Worm (Caenorhabditis elegans) whole organism, L1 larva: ENCODE data around the gene D1054.8.

Experiments used
- C04F5.9 ChIP-seq: sonication (generic microtip); optimal IDR thresholded peaks from 2 replicates; lab custom pipeline; 2016; ENCODE audit warnings: missing genetic modification characterization, missing compliant biosample characterization
- F16B12.6 ChIP-seq: fragments of 150-350 bp; optimal IDR thresholded peaks from 2 replicates; lab custom pipeline; 2014; ENCODE audit warnings: missing biosample characterization, missing genetic modification characterization
- Y116A8C.19 ChIP-seq: sonication (generic microtip); optimal IDR thresholded peaks from 2 replicates; lab custom pipeline; 2016; ENCODE audit warnings: missing compliant biosample characterization, missing genetic modification characterization, borderline replicate concordance
- ceh-63 ChIP-seq: fragments of 200-800 bp; sonication (Bioruptor generic); optimal IDR thresholded peaks from 2 replicates; lab custom pipeline; 2018; ENCODE audit warnings: mild to moderate bottlenecking, missing genetic modification characterization, missing compliant biosample characterization
- ceh-8 ChIP-seq: fragments of 200-800 bp; sonication (Bioruptor generic); optimal IDR thresholded peaks from 2 replicates; lab custom pipeline; 2018; ENCODE audit warnings: mild to moderate bottlenecking, missing genetic modification characterization, moderate library complexity, missing compliant biosample characterization
- ceh-82 ChIP-seq, 3 experiments: fragments of 150-350 bp in 1 of 3; sonication (generic microtip) in 2 of 3; optimal IDR thresholded peaks; 2 replicates each; lab custom pipeline; 2014 to 2017; ENCODE audit warnings: missing biosample characterization in 3 of 3, missing genetic modification characterization in 3 of 3
- ceh-88 ChIP-seq: fragments of 200-800 bp; sonication (Bioruptor generic); IDR thresholded peaks from 2 replicates; pipeline ENCODE4 v1.3.6; 2022; ENCODE audit warnings: missing genetic modification characterization, missing compliant biosample characterization
- ceh-90 ChIP-seq: sonication (generic microtip); optimal IDR thresholded peaks from 2 replicates; lab custom pipeline; 2016; ENCODE audit warnings: missing genetic modification characterization, missing compliant biosample characterization
- dpl-1 ChIP-seq, 3 experiments: fragments of 150-350 bp in 2 of 3; sonication (generic microtip) in 1 of 3; optimal IDR thresholded peaks; 2 replicates each; lab custom pipeline; 2014 to 2017; ENCODE audit warnings: missing biosample characterization in 3 of 3, missing genetic modification characterization in 3 of 3, missing genetic modification reagents in 3 of 3
- dsc-1 ChIP-seq: sonication (generic microtip); optimal IDR thresholded peaks from 2 replicates; lab custom pipeline; 2016; ENCODE audit warnings: mild to moderate bottlenecking, missing genetic modification characterization, missing compliant biosample characterization
- efl-1 ChIP-seq, 4 experiments: fragments of 150-350 bp; optimal IDR thresholded peaks in 3 of 4; peaks in 1 of 4; 1 replicate in 1 of 4; 2 replicates in 3 of 4; lab custom pipeline; 2014; ENCODE audit warnings: missing biosample characterization in 2 of 4, missing genetic modification characterization in 2 of 4, missing genetic modification reagents in 2 of 4
- efl-3 ChIP-seq: fragments of 200-800 bp; sonication (Bioruptor generic); optimal IDR thresholded peaks from 2 replicates; lab custom pipeline; 2018; ENCODE audit warnings: mild to moderate bottlenecking, missing genetic modification characterization, missing compliant biosample characterization
- egl-27 ChIP-seq, 2 experiments: fragments of 150-350 bp in 1 of 2; sonication (generic microtip); optimal IDR thresholded peaks; 3 replicates each; lab custom pipeline; 2017 to 2018; ENCODE audit warnings: missing biosample characterization in 2 of 2, missing genetic modification characterization in 2 of 2, missing genetic modification reagents in 2 of 2
- elt-2 ChIP-seq: sonication (generic microtip); optimal IDR thresholded peaks from 2 replicates; lab custom pipeline; 2016; ENCODE audit warnings: missing genetic modification characterization, mild to moderate bottlenecking, inconsistent platforms, missing compliant biosample characterization, missing genetic modification reagents
- ets-5 ChIP-seq: fragments of 200-800 bp; sonication (Bioruptor generic); IDR thresholded peaks from 2 replicates; pipeline ENCODE4 v1.3.6; 2022; ENCODE audit warnings: missing genetic modification characterization, missing compliant biosample characterization
- fkh-10 ChIP-seq: sonication (generic microtip); optimal IDR thresholded peaks from 2 replicates; lab custom pipeline; 2017; ENCODE audit warnings: missing biosample characterization, missing genetic modification reagents, missing genetic modification characterization
- fkh-4 ChIP-seq: sonication (generic microtip); optimal IDR thresholded peaks from 2 replicates; lab custom pipeline; 2016; ENCODE audit warnings: missing compliant biosample characterization, missing genetic modification characterization, borderline replicate concordance
- hlh-17 ChIP-seq: fragments of 200-800 bp; sonication (Bioruptor generic); optimal IDR thresholded peaks from 2 replicates; lab custom pipeline; 2018; ENCODE audit warnings: missing genetic modification characterization, mild to moderate bottlenecking, missing compliant biosample characterization, moderate library complexity, borderline replicate concordance
- hlh-4 ChIP-seq: sonication (generic microtip); optimal IDR thresholded peaks from 2 replicates; lab custom pipeline; 2016; ENCODE audit warnings: mild to moderate bottlenecking, missing genetic modification characterization, missing compliant biosample characterization
- hpl-2 ChIP-seq: fragments of 150-350 bp; optimal IDR thresholded peaks from 2 replicates; lab custom pipeline; 2014; ENCODE audit warnings: missing biosample characterization, missing genetic modification reagents, missing genetic modification characterization
- irx-1 ChIP-seq: sonication (generic microtip); optimal IDR thresholded peaks from 2 replicates; lab custom pipeline; 2016; ENCODE audit warnings: missing genetic modification characterization, missing compliant biosample characterization
- lin-15B ChIP-seq: fragments of 150-350 bp; sonication (generic microtip); optimal IDR thresholded peaks from 3 replicates; lab custom pipeline; 2014; ENCODE audit warnings: missing biosample characterization, missing genetic modification characterization
- lir-3 ChIP-seq: sonication (generic microtip); optimal IDR thresholded peaks from 2 replicates; lab custom pipeline; 2016; ENCODE audit warnings: mild to moderate bottlenecking, missing genetic modification characterization, moderate library complexity, missing compliant biosample characterization; ENCODE audit not compliant: poor library complexity
- lsy-2 ChIP-seq, 2 experiments: fragments of 150-350 bp; optimal IDR thresholded peaks; 2 replicates each; lab custom pipeline; 2014; ENCODE audit warnings: missing biosample characterization in 2 of 2, missing genetic modification characterization in 2 of 2
- mab-9 ChIP-seq: fragments of 200-800 bp; sonication (Bioruptor generic); IDR thresholded peaks from 2 replicates; pipeline ENCODE4 v1.3.6; 2022; ENCODE audit warnings: missing genetic modification reagents, missing genetic modification characterization, missing compliant biosample characterization
- mdl-1 ChIP-seq, 2 experiments: fragments of 150-350 bp; optimal IDR thresholded peaks; 2 replicates each; lab custom pipeline; 2014 to 2017; ENCODE audit warnings: missing biosample characterization in 2 of 2, missing genetic modification characterization in 2 of 2, inconsistent platforms in 1 of 2
- nhr-11 ChIP-seq: fragments of 150-350 bp; optimal IDR thresholded peaks from 2 replicates; lab custom pipeline; 2014; ENCODE audit warnings: missing biosample characterization, missing genetic modification characterization
- nhr-19 ChIP-seq: fragments of 200-800 bp; sonication (Bioruptor generic); conservative IDR thresholded peaks from 2 replicates; pipeline ENCODE4 v1.3.6; 2022; ENCODE audit warnings: missing genetic modification characterization, missing compliant biosample characterization
- nhr-237 ChIP-seq: fragments of 150-350 bp; optimal IDR thresholded peaks from 2 replicates; lab custom pipeline; 2014; ENCODE audit warnings: missing biosample characterization, missing genetic modification characterization
- nhr-28 ChIP-seq: fragments of 150-350 bp; optimal IDR thresholded peaks from 2 replicates; lab custom pipeline; 2014; ENCODE audit warnings: missing biosample characterization, missing genetic modification characterization
- nhr-47 ChIP-seq: sonication (generic microtip); optimal IDR thresholded peaks from 2 replicates; lab custom pipeline; 2016; ENCODE audit warnings: mild to moderate bottlenecking, missing genetic modification characterization, moderate library complexity, missing compliant biosample characterization
- nhr-71 ChIP-seq: sonication (generic microtip); optimal IDR thresholded peaks from 2 replicates; lab custom pipeline; 2016; ENCODE audit warnings: mild to moderate bottlenecking, missing genetic modification characterization, moderate library complexity, missing compliant biosample characterization
- nhr-84 ChIP-seq: sonication (generic microtip); optimal IDR thresholded peaks from 2 replicates; lab custom pipeline; 2017; ENCODE audit warnings: missing biosample characterization, missing genetic modification characterization
- pag-3 ChIP-seq: sonication (generic microtip); optimal IDR thresholded peaks from 2 replicates; lab custom pipeline; 2017; ENCODE audit warnings: missing genetic modification characterization, mild to moderate bottlenecking, missing compliant biosample characterization, antibody characterized with exemption, borderline replicate concordance; ENCODE audit not compliant: insufficient read depth
- rnt-1 ChIP-seq: sonication (generic microtip); optimal IDR thresholded peaks from 2 replicates; lab custom pipeline; 2016; ENCODE audit warnings: mild to moderate bottlenecking, missing genetic modification characterization, moderate library complexity, missing compliant biosample characterization
- skn-1 ChIP-seq: fragments of 150-350 bp; optimal IDR thresholded peaks from 2 replicates; lab custom pipeline; 2014; ENCODE audit warnings: missing biosample characterization, missing genetic modification characterization
- snu-23 ChIP-seq: sonication (generic microtip); optimal IDR thresholded peaks from 2 replicates; lab custom pipeline; 2016; ENCODE audit warnings: missing genetic modification characterization, missing compliant biosample characterization
- sox-4 ChIP-seq: sonication (generic microtip); optimal IDR thresholded peaks from 2 replicates; lab custom pipeline; 2016; ENCODE audit warnings: missing genetic modification characterization, missing compliant biosample characterization
- swsn-7 ChIP-seq: sonication (generic microtip); optimal IDR thresholded peaks from 2 replicates; lab custom pipeline; 2016; ENCODE audit warnings: missing genetic modification characterization, missing compliant biosample characterization
- tbx-2 ChIP-seq: sonication (generic microtip); optimal IDR thresholded peaks from 2 replicates; lab custom pipeline; 2016; ENCODE audit warnings: missing genetic modification characterization, missing compliant biosample characterization
- tlp-1 ChIP-seq: fragments of 150-350 bp; optimal IDR thresholded peaks from 2 replicates; lab custom pipeline; 2014; ENCODE audit warnings: missing biosample characterization, missing genetic modification characterization
- unc-30 ChIP-seq: sonication (generic microtip); optimal IDR thresholded peaks from 2 replicates; lab custom pipeline; 2017; ENCODE audit warnings: missing biosample characterization, missing genetic modification characterization
- unc-86 ChIP-seq: sonication (generic microtip); optimal IDR thresholded peaks from 2 replicates; lab custom pipeline; 2016; ENCODE audit warnings: missing genetic modification characterization, missing compliant biosample characterization
- vab-15 ChIP-seq: sonication (generic microtip); optimal IDR thresholded peaks from 2 replicates; lab custom pipeline; 2017; ENCODE audit warnings: missing genotype, mild to moderate bottlenecking, missing genetic modification characterization, missing compliant biosample characterization
- xbp-1 ChIP-seq: sonication (generic microtip); optimal IDR thresholded peaks from 2 replicates; lab custom pipeline; 2016; ENCODE audit warnings: missing genetic modification characterization, missing compliant biosample characterization
- zip-4 ChIP-seq: fragments of 200-800 bp; sonication (Bioruptor generic); optimal IDR thresholded peaks from 2 replicates; lab custom pipeline; 2018; ENCODE audit warnings: mild to moderate bottlenecking, missing genetic modification characterization, moderate library complexity, missing compliant biosample characterization

Gene D1054.8

DNA sequence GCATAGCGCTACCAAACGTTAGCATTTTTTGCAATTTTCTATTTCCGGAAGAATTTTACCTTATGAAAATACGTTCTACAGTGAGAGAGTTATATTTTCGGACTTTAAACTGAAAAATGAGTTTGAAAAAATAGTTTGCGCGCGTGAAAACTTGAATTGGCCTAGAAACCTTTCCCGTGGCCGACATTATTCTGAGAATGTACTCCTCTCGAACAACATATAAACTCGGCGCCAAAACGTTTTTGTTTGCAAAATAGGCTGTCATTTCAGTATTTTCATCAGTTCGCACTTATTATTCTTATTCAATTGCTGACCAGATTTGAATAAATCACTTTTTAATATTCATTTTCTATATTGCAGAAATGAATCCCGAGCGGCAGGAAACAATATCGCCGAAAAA, 47.4 kb upstream of the D1054.8 start, which contains the start of the genes mre-11 and wdr-5.3 (continued):
- TF ChIP-seq ceh-82 (tag; optimal IDR thresholded peaks at IDR 0.05; lab: Kevin White, UChicago) (peak in 2 of 3 experiments; percentile 37), mdl-1 (tag; optimal IDR thresholded peaks at IDR 0.05; lab: Kevin White, UChicago) (peak in 1 of 2 experiments; percentile 41), nhr-237 (tag; lab: Kevin White, UChicago) (no peak), C04F5.9 (tag; lab: Kevin White, UChicago) (peak; percentile 29), hpl-2 (GFP tag; lab: Kevin White, UChicago) (no peak), F16B12.6 (tag; lab: Kevin White, UChicago) (peak; percentile 33), snu-23 (GFP tag; lab: Kevin White, UChicago) (peak; percentile 80), nhr-47 (tag; lab: Kevin White, UChicago) (peak; percentile 79), dsc-1 (tag; lab: Kevin White, UChicago) (no peak), lin-15B (tag; lab: Kevin White, UChicago) (peak; percentile 56), xbp-1 (tag; lab: Kevin White, UChicago) (peak; percentile 75), nhr-71 (peak; percentile 83), hlh-17 (no peak), mab-9 (no peak), fkh-4 (tag; lab: Kevin White, UChicago) (peak; percentile 17), egl-27 (tag; optimal IDR thresholded peaks at IDR 0.05; lab: Kevin White, UChicago) (no peak), ceh-90 (peak; percentile 78), swsn-7 (peak; percentile 75), efl-3 (GFP tag; lab: Kevin White, UChicago) (no peak), lsy-2 (tag; optimal IDR thresholded peaks at IDR 0.05; lab: Kevin White, UChicago) (peak; percentile 65 to 77), sox-4 (peak; percentile 52), nhr-28 (tag; lab: Kevin White, UChicago) (no peak), lir-3 (peak; percentile 90), vab-15 (tag; lab: Kevin White, UChicago) (no peak), elt-2 (tag; lab: Kevin White, UChicago) (peak; percentile 18), zip-4 (no peak), irx-1 (tag; lab: Kevin White, UChicago) (peak; percentile 68), ceh-63 (no peak), ceh-8 (GFP tag; lab: Kevin White, UChicago) (no peak), ets-5 (GFP tag; lab: Robert Waterston, UW) (no peak)
- TF ChIP-seq, all 84 proteins: peak for 40

DNA sequence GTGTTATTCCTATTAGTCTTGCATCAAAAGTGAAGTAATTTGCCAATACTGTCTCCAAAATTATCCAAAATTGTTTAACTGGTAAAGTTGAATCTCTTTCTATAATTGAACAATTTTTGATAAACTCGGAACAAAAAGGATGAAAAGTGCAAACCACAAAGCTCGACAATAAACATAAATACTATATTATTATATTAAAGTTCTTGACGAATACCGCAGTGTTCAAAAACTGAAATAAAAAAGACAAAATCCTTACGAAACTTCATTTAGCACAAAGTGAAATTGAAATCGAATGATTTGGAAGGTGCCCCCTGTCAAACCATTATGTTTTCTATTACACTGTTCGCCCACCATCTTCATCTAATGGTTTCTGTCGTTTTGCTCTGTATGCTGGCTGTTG, 42.8 kb upstream of the D1054.8 start, which contains the start of gene ZC302.3:
TSS of gene ZC302.3 (minus strand) at position 101 of the 400 bp plus-strand sequence.
- TF ChIP-seq rnt-1 (no peak), efl-1 (optimal IDR thresholded peaks at IDR 0.05; lab: Kevin White, UChicago) (no peak), efl-1 (GFP tag; optimal IDR thresholded peaks at IDR 0.05 in 1 of 2; lab: Kevin White, UChicago) (peak in 1 of 2 experiments; percentile 69)

DNA sequence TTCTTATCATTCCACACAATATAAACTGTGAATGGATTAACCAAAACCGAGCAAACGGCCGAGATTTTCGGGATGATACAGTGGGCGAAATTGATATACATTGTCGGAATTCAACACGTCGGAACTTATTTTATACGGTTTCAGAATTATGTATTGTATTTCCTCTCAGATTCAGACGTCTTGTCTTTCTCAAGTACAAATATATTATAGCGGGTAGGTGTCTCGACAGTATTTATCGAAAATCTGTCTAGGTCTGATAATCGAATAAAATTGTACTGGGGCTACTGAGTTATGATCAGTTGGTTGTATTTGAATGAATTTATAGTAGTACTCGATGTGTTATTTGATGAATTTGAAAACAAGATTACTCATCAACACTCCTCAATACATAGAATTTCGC, 40.5 kb upstream of the D1054.8 start, which contains the start of gene srj-22:
TSS of gene srj-22 (minus strand) at position 101 of the 400 bp plus-strand sequence.
- no peak for TF ChIP-seq efl-3 (GFP tag; lab: Kevin White, UChicago)
- TF ChIP-seq nhr-11 (tag; lab: Kevin White, UChicago): no peak
- no peak for TF ChIP-seq Y116A8C.19 (tag; lab: Kevin White, UChicago)
- TF ChIP-seq nhr-19 (GFP tag; lab: Robert Waterston, UW): no peak
- no peak for TF ChIP-seq C04F5.9 (tag; lab: Kevin White, UChicago)
- TF ChIP-seq, all 84 proteins: peak for 0

DNA sequence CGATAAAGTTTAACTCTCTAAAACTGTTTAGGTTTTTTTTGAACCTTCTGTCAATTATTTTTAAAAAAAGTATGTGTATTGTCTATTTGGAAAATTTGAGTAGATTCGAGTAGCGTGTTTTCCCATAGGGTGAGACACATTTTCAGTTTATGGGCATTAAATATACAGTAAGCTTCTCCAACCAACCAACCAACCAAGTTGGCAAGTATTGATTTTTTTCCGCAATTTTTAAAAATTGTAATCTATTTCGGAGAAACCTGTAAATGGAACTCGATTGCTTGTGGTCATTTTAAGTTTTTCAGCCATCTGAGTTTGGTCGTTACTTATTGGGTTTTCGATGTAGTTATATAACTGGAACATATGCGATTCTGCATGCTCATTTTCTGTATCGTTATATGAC, 39.1 kb upstream of the D1054.8 start, which contains the start of gene srj-21:
TSS of gene srj-21 (plus strand) at position 301 of the 400 bp plus-strand sequence.
- TF ChIP-seq C04F5.9 (tag; lab: Kevin White, UChicago): no peak
- TF ChIP-seq hlh-17: no peak
- TF ChIP-seq swsn-7: no peak
- no peak for TF ChIP-seq skn-1 (tag; lab: Kevin White, UChicago)
- no peak for TF ChIP-seq unc-86 (tag; lab: Kevin White, UChicago)
- no peak for TF ChIP-seq nhr-11 (tag; lab: Kevin White, UChicago)
- TF ChIP-seq ceh-88 (GFP tag; lab: Robert Waterston, UW): no peak
- TF ChIP-seq ceh-82 (tag; optimal IDR thresholded peaks at IDR 0.05; lab: Kevin White, UChicago): no peak
- no peak for TF ChIP-seq tlp-1 (tag; lab: Kevin White, UChicago)
- no peak for TF ChIP-seq pag-3
- TF ChIP-seq nhr-71: no peak
- TF ChIP-seq unc-30: no peak
- no peak for TF ChIP-seq fkh-10 (GFP tag; lab: Kevin White, UChicago)
- TF ChIP-seq dpl-1 (GFP tag; optimal IDR thresholded peaks at IDR 0.05; lab: Kevin White, UChicago): no peak
- no peak for TF ChIP-seq zip-4
- TF ChIP-seq tbx-2 (tag; lab: Kevin White, UChicago): no peak
- no peak for TF ChIP-seq hlh-4 (tag; lab: Kevin White, UChicago)
- TF ChIP-seq nhr-84 (tag; lab: Kevin White, UChicago): no peak
- no peak for TF ChIP-seq irx-1 (tag; lab: Kevin White, UChicago)
